Worm (Caenorhabditis elegans) whole organism, late embryonic: Measurements from ENCODE around the gene smf-2.

ENCODE experiments used
- Y22D7AL.16 ChIP-seq: sonication (generic microtip); optimal IDR thresholded peaks from 2 replicates; lab custom pipeline; 2016; ENCODE audit warnings: missing genetic modification characterization, missing compliant biosample characterization
- hlh-6 ChIP-seq: sonication (generic microtip); optimal IDR thresholded peaks from 2 replicates; lab custom pipeline; 2016; ENCODE audit warnings: missing genotype, missing genetic modification characterization, missing compliant biosample characterization
- lin-11 ChIP-seq: fragments of 200-800 bp; sonication (Bioruptor generic); optimal IDR thresholded peaks from 2 replicates; lab custom pipeline; 2018; ENCODE audit warnings: mild to moderate bottlenecking, missing genetic modification characterization, missing compliant biosample characterization
- pat-9 ChIP-seq: fragments of 200-800 bp; sonication (Bioruptor generic); optimal IDR thresholded peaks from 2 replicates; lab custom pipeline; 2018; ENCODE audit warnings: mild to moderate bottlenecking, missing genetic modification characterization, moderate library complexity, missing compliant biosample characterization
- pha-2 ChIP-seq: sonication (generic microtip); optimal IDR thresholded peaks from 2 replicates; lab custom pipeline; 2017; ENCODE audit warnings: mild to moderate bottlenecking, missing genetic modification characterization, missing compliant biosample characterization
- pha-4 ChIP-seq: fragments of 150-350 bp; optimal IDR thresholded peaks from 2 replicates; lab custom pipeline; 2018; ENCODE audit warnings: missing biosample characterization, missing genetic modification reagents, missing genetic modification characterization
- rnt-1 ChIP-seq: sonication (generic microtip); optimal IDR thresholded peaks from 2 replicates; lab custom pipeline; 2016; ENCODE audit warnings: missing genetic modification characterization, missing compliant biosample characterization
- tbx-2 ChIP-seq: sonication (generic microtip); optimal IDR thresholded peaks from 2 replicates; lab custom pipeline; 2016; ENCODE audit warnings: missing genetic modification characterization, missing compliant biosample characterization
- unc-55 ChIP-seq: sonication (generic microtip); optimal IDR thresholded peaks from 2 replicates; lab custom pipeline; 2017; ENCODE audit warnings: missing biosample characterization, missing genetic modification reagents, missing genetic modification characterization
- zip-5 ChIP-seq: sonication (generic microtip); optimal IDR thresholded peaks from 2 replicates; lab custom pipeline; 2016; ENCODE audit warnings: missing genetic modification characterization, missing compliant biosample characterization

ce11 chrX:6669366-6669765 is 49.1 kb downstream of the smf-2 start:
- no peak for TF ChIP-seq zip-5 (tag; lab: Kevin White, UChicago)
- no peak for TF ChIP-seq tbx-2 (tag; lab: Kevin White, UChicago)
- no peak for TF ChIP-seq pha-4 (tag; lab: Kevin White, UChicago)
- no peak for TF ChIP-seq hlh-6 (tag; lab: Kevin White, UChicago)
- TF ChIP-seq rnt-1 = no peak
- TF ChIP-seq pha-2 = no peak
- TF ChIP-seq lin-11 (tag; lab: Kevin White, UChicago) = no peak
- no peak for TF ChIP-seq unc-55
- TF ChIP-seq Y22D7AL.16 (tag; lab: Kevin White, UChicago) = no peak
- TF ChIP-seq pat-9 = no peak
